Worm (Caenorhabditis elegans): ENCODE results near the gene srd-33.

DNA sequence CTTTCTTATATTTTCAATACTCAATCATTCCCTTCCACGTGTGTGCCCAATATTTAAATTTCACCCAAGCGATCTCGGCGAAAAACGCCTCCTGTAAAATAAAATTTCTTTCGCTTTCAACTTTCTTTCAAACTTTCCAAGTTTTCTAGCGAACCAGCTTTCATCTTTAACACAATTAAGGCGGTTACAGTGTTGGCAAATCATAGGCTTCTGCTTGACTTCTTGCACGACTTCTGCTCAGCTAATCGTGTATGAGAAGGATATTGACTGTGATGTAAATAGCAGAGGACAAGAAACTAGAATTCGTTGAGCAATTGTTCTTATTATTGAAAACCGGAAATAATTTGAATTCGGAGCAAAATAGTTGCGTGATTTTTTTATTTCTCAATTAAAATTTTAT, 19.2 kb downstream of the srd-33 start:
- TF ChIP-seq ceh-82 (tag; optimal IDR thresholded peaks at IDR 0.05) (no peak), nhr-12 (tag; optimal IDR thresholded peaks at IDR 0.05) (no peak)
